Worm (Caenorhabditis elegans): ENCODE results near the gene alg-3.

alg-3 gene

DNA sequence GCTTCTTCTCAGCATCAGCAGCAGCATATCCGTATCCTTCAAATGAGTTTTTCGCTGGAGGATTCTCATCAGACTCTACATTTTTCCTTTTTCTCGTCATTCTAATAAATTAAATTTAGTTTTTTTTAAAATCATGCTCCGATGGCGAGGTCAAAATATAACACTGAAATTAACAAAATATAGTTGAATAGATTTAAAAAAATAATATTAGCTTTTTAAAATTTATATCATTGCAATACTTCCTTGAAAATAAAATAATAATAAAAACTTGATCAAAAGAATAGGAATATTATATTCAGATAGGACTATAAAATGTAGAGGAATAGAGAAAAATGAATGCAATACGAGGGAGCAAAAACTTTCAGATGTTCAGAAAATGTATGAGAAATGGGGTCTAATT is 16.0 kb upstream of the alg-3 start, which contains the start of gene ZK792.5:
TSS of gene ZK792.5 (minus strand) at position 101 of the 400 bp plus-strand sequence.
- no peak for TF ChIP-seq dmd-9 (GFP tag; IDR thresholded peaks at IDR 0.05)
- no peak for TF ChIP-seq snpc-1.2 (GFP tag; IDR thresholded peaks at IDR 0.05)
- no peak for TF ChIP-seq ZK337.2 (GFP tag; IDR thresholded peaks at IDR 0.05)
- TF ChIP-seq ceh-44 (GFP tag; IDR thresholded peaks at IDR 0.05): no peak
- no peak for TF ChIP-seq ztf-11 (tag; optimal IDR thresholded peaks at IDR 0.05)
- TF ChIP-seq rbr-2 (tag; optimal IDR thresholded peaks at IDR 0.05): no peak
- no peak for TF ChIP-seq Y105C5A.15 (GFP tag; IDR thresholded peaks at IDR 0.05)
- TF ChIP-seq hlh-30 (tag; optimal IDR thresholded peaks at IDR 0.05; ENCODE audit: insufficient read depth): no peak
- no peak for TF ChIP-seq vab-7 (GFP tag; IDR thresholded peaks at IDR 0.05)
- TF ChIP-seq zag-1 (tag; optimal IDR thresholded peaks at IDR 0.05): no peak
- no peak for TF ChIP-seq duxl-1 (tag; optimal IDR thresholded peaks at IDR 0.05; ENCODE audit: poor library complexity)
- no peak for TF ChIP-seq hmg-1.1 (GFP tag; IDR thresholded peaks at IDR 0.05)
- no peak for TF ChIP-seq Y75B8A.6 (GFP tag; IDR thresholded peaks at IDR 0.05)
- TF ChIP-seq Y48G9A.11 (GFP tag; IDR thresholded peaks at IDR 0.05): no peak
- no peak for TF ChIP-seq nhr-77 (tag; optimal IDR thresholded peaks at IDR 0.05)
- no peak for TF ChIP-seq lin-1 (GFP tag; IDR thresholded peaks at IDR 0.05)
- no peak for TF ChIP-seq snpc-4 (tag; optimal IDR thresholded peaks at IDR 0.05)
- no peak for TF ChIP-seq tra-1 (GFP tag; IDR thresholded peaks at IDR 0.05)
- TF ChIP-seq ceh-62 (tag; optimal IDR thresholded peaks at IDR 0.05): no peak
- TF ChIP-seq unc-130 (GFP tag; optimal IDR thresholded peaks at IDR 0.05): no peak

DNA sequence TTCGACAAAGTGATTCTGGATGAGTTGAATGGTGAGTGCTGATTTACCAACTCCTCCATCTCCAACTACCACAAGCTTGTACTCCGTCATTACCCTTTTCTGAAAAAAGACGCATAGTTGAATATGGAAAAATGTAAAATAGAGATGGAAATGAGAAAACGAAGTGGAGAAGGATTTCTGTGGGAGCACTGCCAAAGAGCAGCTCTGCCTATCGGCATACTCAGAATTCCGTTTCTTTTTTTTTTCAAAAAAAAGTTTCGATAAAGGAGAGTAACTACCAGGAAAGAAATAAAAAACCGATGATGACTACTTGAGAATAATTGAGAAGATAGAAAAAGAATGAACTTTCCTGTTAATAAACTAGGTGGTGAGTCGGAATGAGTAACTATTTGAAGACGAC is 13.1 kb upstream of the alg-3 start, which contains the start of gene let-60:
TSS of gene let-60 (minus strand) at position 101 of the 400 bp plus-strand sequence.
- TF ChIP-seq ceh-32 (tag; optimal IDR thresholded peaks at IDR 0.05; ENCODE audit: poor library complexity) (no peak), aha-1 (tag) (peak; percentile 86)

DNA sequence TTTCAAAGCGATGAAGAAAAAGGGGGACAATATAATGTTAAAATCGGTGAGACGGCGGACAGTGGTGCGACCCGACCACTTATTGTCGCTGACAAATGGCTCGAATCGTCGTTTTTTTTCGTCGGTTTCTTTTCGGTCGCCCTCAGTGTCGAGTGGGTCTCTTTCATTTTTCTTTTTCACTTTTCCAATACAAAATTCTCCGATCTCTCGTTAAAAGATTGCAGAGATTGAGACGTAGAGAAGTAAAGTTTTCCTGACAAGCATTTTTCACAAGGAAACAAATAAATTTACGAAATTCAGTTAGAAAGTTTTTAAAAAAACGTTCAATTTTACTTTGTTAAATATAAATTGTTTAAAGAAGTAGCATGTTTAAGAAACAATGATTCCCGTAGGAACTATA is 12.5 kb upstream of the alg-3 start:
- TF ChIP-seq lin-39 (tag; optimal IDR thresholded peaks at IDR 0.05) (no peak), unc-62 (GFP tag; optimal IDR thresholded peaks at IDR 0.05 in 1 of 2) (peak in 1 of 2 experiments; percentile 20), unc-62 (tag; optimal IDR thresholded peaks at IDR 0.05) (no peak)

DNA sequence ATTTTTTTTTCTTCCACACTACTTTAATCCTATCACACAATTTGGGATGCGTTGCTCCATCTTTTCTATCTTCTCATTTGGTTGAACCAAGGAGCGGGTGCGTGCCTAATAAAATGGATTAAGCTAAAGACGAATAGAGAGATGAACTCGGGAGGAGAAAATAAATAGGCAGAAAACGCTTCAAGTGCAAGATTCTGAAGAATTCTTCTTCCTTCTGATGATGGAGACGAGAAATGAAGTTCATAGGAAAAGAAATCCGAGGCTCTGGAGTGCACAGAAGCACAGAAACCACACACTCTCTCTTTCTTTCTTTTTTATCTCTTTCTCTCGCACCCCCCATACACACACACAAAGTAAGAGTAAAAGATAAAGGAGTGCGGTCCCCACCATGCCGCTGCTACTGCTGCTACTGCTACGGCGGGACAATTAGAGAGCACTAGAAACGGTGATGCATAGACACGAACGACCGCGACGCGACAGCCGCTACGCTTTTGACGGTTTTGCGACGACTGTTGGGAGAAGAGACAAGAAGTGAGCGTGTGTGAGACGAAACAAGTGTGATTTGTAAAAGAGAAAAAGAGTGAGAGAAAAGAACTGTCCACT is 11.9 kb upstream of the alg-3 start:
- TF ChIP-seq nhr-28 (tag; optimal IDR thresholded peaks at IDR 0.05) (peak; percentile 96), cey-2 (tag; optimal IDR thresholded peaks at IDR 0.05; ENCODE audit: borderline replicate concordance, insufficient read depth) (peak; percentile 39), attf-4 (tag; optimal IDR thresholded peaks at IDR 0.05) (no peak), php-3 (GFP tag; IDR thresholded peaks at IDR 0.05) (no peak), dve-1 (tag; optimal IDR thresholded peaks at IDR 0.05; ENCODE audit: insufficient read depth) (peak; percentile 92), snpc-4 (tag; optimal IDR thresholded peaks at IDR 0.05) (no peak), lim-7 (GFP tag; IDR thresholded peaks at IDR 0.05) (0 out of 2 replicates have a peak, but pooled peaks have one; percentile 44), saeg-2 (GFP tag; IDR thresholded peaks at IDR 0.05) (no peak), Y5F2A.4 (GFP tag; optimal IDR thresholded peaks at IDR 0.05) (no peak), mdt-29 (GFP tag; IDR thresholded peaks at IDR 0.05) (no peak), mdl-1 (tag; optimal IDR thresholded peaks at IDR 0.05) (peak; percentile 41 to 85), nhr-48 (tag; optimal IDR thresholded peaks at IDR 0.05) (peak; percentile 57), hlh-11 (tag; optimal IDR thresholded peaks at IDR 0.05) (peak; percentile 98), nhr-11 (tag; optimal IDR thresholded peaks at IDR 0.05) (peak; percentile 50), fos-1 (tag; optimal IDR thresholded peaks at IDR 0.05) (no peak), spr-1 (tag; optimal IDR thresholded peaks at IDR 0.05) (peak; percentile 42), egl-43 (GFP tag; IDR thresholded peaks at IDR 0.05) (peak; percentile 67; the same call in 1 of the 2 replicates), zip-11 (GFP tag; IDR thresholded peaks at IDR 0.05) (no peak), pqm-1 (tag; optimal IDR thresholded peaks at IDR 0.05) (peak; percentile 74), ceh-62 (tag; optimal IDR thresholded peaks at IDR 0.05) (no peak), F49E8.2 (tag; optimal IDR thresholded peaks at IDR 0.05; ENCODE audit: borderline replicate concordance) (no peak), ZK337.2 (GFP tag; IDR thresholded peaks at IDR 0.05) (no peak), T26A8.4 (GFP tag; IDR thresholded peaks at IDR 0.05) (no peak), lin-29 (GFP tag; IDR thresholded peaks at IDR 0.05) (no peak), ceh-32 (tag; optimal IDR thresholded peaks at IDR 0.05; ENCODE audit: poor library complexity) (no peak)

All from whole organism, L4 larva.